Worm (Caenorhabditis elegans): ENCODE results near the gene cyp-31A5.

ce11 chrIV:13360144-13360543, 40.9 kb upstream of the cyp-31A5 start, which contains the start of gene Y62E10A.3:
- TF ChIP-seq dao-5 (tag; optimal IDR thresholded peaks at IDR 0.05) (no peak), him-1 (tag; optimal IDR thresholded peaks at IDR 0.05) (no peak)

Data from whole organism, L4/young adult.